Fruit fly (Drosophila melanogaster): ENCODE results near the gene Cyp4ae1.
A peak's percentile ranks its signal among the peaks of the same experiment; 100 is the strongest.

The Cyp4ae1 gene

dm6 chrX:2140487-2140886 is 38.3 kb upstream of the Cyp4ae1 start (continued):
- TF ChIP-seq p53 (GFP tag; optimal IDR thresholded peaks at IDR 0.05) (no peak), run (tag; optimal IDR thresholded peaks at IDR 0.05) (no peak), Asciz (GFP tag; optimal IDR thresholded peaks at IDR 0.05) (no peak), CG9876 (GFP tag; optimal IDR thresholded peaks at IDR 0.05) (no peak), CG2889 (GFP tag; IDR thresholded peaks at IDR 0.05) (no peak), CG7556 (GFP tag; optimal IDR thresholded peaks at IDR 0.05) (no peak), CG34376 (GFP tag; optimal IDR thresholded peaks at IDR 0.05) (no peak), MTF-1 (GFP tag; optimal IDR thresholded peaks at IDR 0.05; ENCODE audit: borderline replicate concordance) (no peak), ken (GFP tag; IDR thresholded peaks at IDR 0.05) (no peak), CG10321 (GFP tag; IDR thresholded peaks at IDR 0.05) (peak; percentile 95), CG8388 (GFP tag; optimal IDR thresholded peaks at IDR 0.05) (peak; percentile 7), CG1792 (GFP tag; optimal IDR thresholded peaks at IDR 0.05) (no peak), Deaf1 (tag; optimal IDR thresholded peaks at IDR 0.05) (peak; percentile 19), Nf-YB (GFP tag; optimal IDR thresholded peaks at IDR 0.05) (peak; percentile 98), Kr (GFP tag; optimal IDR thresholded peaks at IDR 0.05) (no peak), mirr (GFP tag; optimal IDR thresholded peaks at IDR 0.05) (peak; percentile 46), CrebB (tag; optimal IDR thresholded peaks at IDR 0.05) (no peak), row (GFP tag; IDR thresholded peaks at IDR 0.05) (no peak; the same call in 2 of the 3 replicates), CG30020 (tag; optimal IDR thresholded peaks at IDR 0.05) (no peak), CG8089 (GFP tag; optimal IDR thresholded peaks at IDR 0.05) (no peak), zen (tag; optimal IDR thresholded peaks at IDR 0.05) (peak; percentile 10), Sin3A (optimal IDR thresholded peaks at IDR 0.05) (no peak), vfl (GFP tag; optimal IDR thresholded peaks at IDR 0.05) (no peak), Hsf (GFP tag; optimal IDR thresholded peaks at IDR 0.05) (no peak), ap (GFP tag; IDR thresholded peaks at IDR 0.05) (no peak), CG9437 (GFP tag; optimal IDR thresholded peaks at IDR 0.05) (no peak), CG6254 (GFP tag; optimal IDR thresholded peaks at IDR 0.05) (no peak), CG9797 (GFP tag; optimal IDR thresholded peaks at IDR 0.05) (no peak), nerfin-1 (tag; optimal IDR thresholded peaks at IDR 0.05) (peak; percentile 29), crol (GFP tag; IDR thresholded peaks at IDR 0.05) (peak; percentile 8; the same call in 1 of the 2 replicates), CG10147 (GFP tag; optimal IDR thresholded peaks at IDR 0.05) (no peak), insv (GFP tag; optimal IDR thresholded peaks at IDR 0.05) (no peak), Nf-YC (tag; optimal IDR thresholded peaks at IDR 0.05) (peak; percentile 98), Camta (GFP tag; optimal IDR thresholded peaks at IDR 0.05) (no peak), Side (GFP tag; optimal IDR thresholded peaks at IDR 0.05) (no peak), cad (GFP tag; optimal IDR thresholded peaks at IDR 0.05) (peak; percentile 60), CG13424 (tag; optimal IDR thresholded peaks at IDR 0.05) (no peak), Med (GFP tag) (peak; percentile 77), CG12942 (GFP tag; optimal IDR thresholded peaks at IDR 0.05) (no peak), sqz (GFP tag; optimal IDR thresholded peaks at IDR 0.05) (peak; percentile 88), CG3726 (GFP tag; IDR thresholded peaks at IDR 0.05) (no peak), CG18011 (GFP tag; optimal IDR thresholded peaks at IDR 0.05) (no peak), bbx (GFP tag; IDR thresholded peaks at IDR 0.05; ENCODE audit: partially characterized antibody) (no peak), oc (tag; optimal IDR thresholded peaks at IDR 0.05) (no peak), CG6813 (GFP tag; optimal IDR thresholded peaks at IDR 0.05) (no peak), sens (GFP tag) (no peak), Ets97D (GFP tag; optimal IDR thresholded peaks at IDR 0.05) (peak; percentile 79), Mrtf (GFP tag; IDR thresholded peaks at IDR 0.05) (no peak), Dip2 (GFP tag; IDR thresholded peaks at IDR 0.05) (no peak), kni (GFP tag; optimal IDR thresholded peaks at IDR 0.05) (peak; percentile 33), seq (GFP tag; IDR thresholded peaks at IDR 0.05) (peak; percentile 75; the same call in 1 of the 2 replicates), Scr (GFP tag; IDR thresholded peaks at IDR 0.05; ENCODE audit: partially characterized antibody) (no peak)
